Worm (Caenorhabditis elegans) whole organism, young adult: ENCODE measurements around the gene ZK177.11.

ENCODE experiments used
- B0261.1 ChIP-seq: sonication (generic microtip); optimal IDR thresholded peaks from 2 replicates; lab custom pipeline; 2016; ENCODE audit warnings: mild to moderate bottlenecking, missing genetic modification characterization, moderate library complexity, missing compliant biosample characterization
- B0336.3 ChIP-seq: fragments of 200-800 bp; sonication (Bioruptor generic); IDR thresholded peaks from 2 replicates; pipeline ENCODE4 v1.3.6; 2022; ENCODE audit warnings: missing genetic modification characterization, missing compliant biosample characterization
- C06A6.2 ChIP-seq: fragments of 200-800 bp; sonication (Bioruptor generic); conservative IDR thresholded peaks from 2 replicates; pipeline ENCODE4 v1.3.6; 2022; ENCODE audit warnings: missing genetic modification characterization, missing compliant biosample characterization
- F22D6.2 ChIP-seq: sonication (generic microtip); optimal IDR thresholded peaks from 2 replicates; lab custom pipeline; 2016; ENCODE audit warnings: mild to moderate bottlenecking, missing genetic modification characterization, missing compliant biosample characterization
- F55B11.4 ChIP-seq: sonication (generic microtip); optimal IDR thresholded peaks from 2 replicates; lab custom pipeline; 2016; ENCODE audit warnings: missing compliant biosample characterization, missing genetic modification characterization, borderline replicate concordance; ENCODE audit not compliant: insufficient read depth
- F57C9.4 ChIP-seq: sonication (generic microtip); optimal IDR thresholded peaks from 2 replicates; lab custom pipeline; 2017; ENCODE audit warnings: mild to moderate bottlenecking, missing genetic modification characterization, missing compliant biosample characterization
- Y53G8AR.9 ChIP-seq: fragments of 200-800 bp; sonication (Bioruptor generic); conservative IDR thresholded peaks from 2 replicates; pipeline ENCODE4 v1.3.6; 2022; ENCODE audit warnings: missing genetic modification reagents, missing genetic modification characterization, missing compliant biosample characterization
- ZK185.1 ChIP-seq: sonication (generic microtip); optimal IDR thresholded peaks from 2 replicates; lab custom pipeline; 2016; ENCODE audit warnings: mild to moderate bottlenecking, missing genetic modification characterization, missing compliant biosample characterization; ENCODE audit not compliant: poor library complexity, severe bottlenecking
- ama-1 ChIP-seq, 3 experiments: fragments of 150-350 bp in 1 of 3; sonication (generic microtip) in 2 of 3; optimal IDR thresholded peaks; 2 replicates each; lab custom pipeline; 2014 to 2018; ENCODE audit warnings: missing biosample characterization in 2 of 3, missing genetic modification characterization in 2 of 3, missing genetic modification reagents in 2 of 3
- attf-5 ChIP-seq: fragments of 200-800 bp; sonication (Bioruptor generic); optimal IDR thresholded peaks from 2 replicates; lab custom pipeline; 2018; ENCODE audit warnings: mild to moderate bottlenecking, missing genetic modification characterization, missing compliant biosample characterization
- attf-6 ChIP-seq: fragments of 200-800 bp; sonication (Bioruptor generic); IDR thresholded peaks from 2 replicates; pipeline ENCODE4 v1.3.6; 2022; ENCODE audit warnings: missing genetic modification reagents, missing genetic modification characterization, missing compliant biosample characterization
- cebp-2 ChIP-seq: fragments of 200-800 bp; sonication (Bioruptor generic); IDR thresholded peaks from 2 replicates; pipeline ENCODE4 v1.3.6; 2022; ENCODE audit warnings: missing genetic modification characterization, missing compliant biosample characterization
- ceh-27 ChIP-seq: fragments of 200-800 bp; sonication (Bioruptor generic); optimal IDR thresholded peaks from 2 replicates; lab custom pipeline; 2018; ENCODE audit warnings: mild to moderate bottlenecking, missing genetic modification characterization, moderate library complexity, missing compliant biosample characterization
- ceh-40 ChIP-seq: fragments of 200-800 bp; sonication (Bioruptor generic); IDR thresholded peaks from 2 replicates; pipeline ENCODE4 v1.3.6; 2022; ENCODE audit warnings: missing genetic modification characterization, missing compliant biosample characterization
- dox-1 ChIP-seq: fragments of 200-800 bp; sonication (Bioruptor generic); IDR thresholded peaks from 2 replicates; pipeline ENCODE4 v1.3.6; 2022; ENCODE audit warnings: missing genetic modification reagents, missing genetic modification characterization, missing compliant biosample characterization
- egl-44 ChIP-seq: fragments of 200-800 bp; sonication (Bioruptor generic); IDR thresholded peaks from 2 replicates; pipeline ENCODE4 v1.3.6; 2022; ENCODE audit warnings: missing genetic modification reagents, missing genetic modification characterization, missing compliant biosample characterization
- ets-4 ChIP-seq: fragments of 200-800 bp; sonication (Bioruptor generic); optimal IDR thresholded peaks from 2 replicates; lab custom pipeline; 2018; ENCODE audit warnings: mild to moderate bottlenecking, missing genetic modification characterization, missing compliant biosample characterization
- fkh-3 ChIP-seq: sonication (generic microtip); optimal IDR thresholded peaks from 2 replicates; lab custom pipeline; 2016; ENCODE audit warnings: mild to moderate bottlenecking, missing genetic modification characterization, missing compliant biosample characterization
- hlh-12 ChIP-seq: sonication (generic microtip); optimal IDR thresholded peaks from 2 replicates; lab custom pipeline; 2016; ENCODE audit warnings: missing genetic modification characterization, missing compliant biosample characterization
- hlh-26 ChIP-seq: fragments of 200-800 bp; sonication (Bioruptor generic); conservative IDR thresholded peaks from 2 replicates; pipeline ENCODE4 v1.3.6; 2022; ENCODE audit warnings: missing genetic modification reagents, missing genetic modification characterization, missing compliant biosample characterization
- hmg-1.2 ChIP-seq: fragments of 200-800 bp; sonication (Bioruptor generic); IDR thresholded peaks from 2 replicates; pipeline ENCODE4 v1.3.6; 2022; ENCODE audit warnings: missing genetic modification reagents, missing genetic modification characterization, missing compliant biosample characterization
- hrde-1 ChIP-seq: sonication (generic microtip); optimal IDR thresholded peaks from 2 replicates; lab custom pipeline; 2016; ENCODE audit warnings: missing genetic modification characterization, mild to moderate bottlenecking, missing compliant biosample characterization, moderate library complexity, missing genotype, missing genetic modification reagents, borderline replicate concordance
- hsf-1 ChIP-seq: fragments of 200-800 bp; sonication (Bioruptor generic); IDR thresholded peaks from 2 replicates; pipeline ENCODE4 v1.3.6; 2022; ENCODE audit warnings: missing genetic modification reagents, missing genetic modification characterization, missing compliant biosample characterization
- lin-26 ChIP-seq: fragments of 200-800 bp; sonication (Bioruptor generic); IDR thresholded peaks from 2 replicates; pipeline ENCODE4 v1.3.6; 2022; ENCODE audit warnings: missing genetic modification reagents, missing genetic modification characterization, missing compliant biosample characterization
- lin-54 ChIP-seq: fragments of 200-800 bp; sonication (Bioruptor generic); optimal IDR thresholded peaks from 2 replicates; lab custom pipeline; 2018; ENCODE audit warnings: mild to moderate bottlenecking, missing genetic modification characterization, missing compliant biosample characterization
- madf-3 ChIP-seq: fragments of 200-800 bp; sonication (Bioruptor generic); IDR thresholded peaks from 2 replicates; pipeline ENCODE4 v1.3.6; 2022; ENCODE audit warnings: missing genetic modification reagents, missing genetic modification characterization, missing compliant biosample characterization
- madf-6 ChIP-seq: fragments of 200-800 bp; sonication (Bioruptor generic); IDR thresholded peaks from 2 replicates; pipeline ENCODE4 v1.3.6; 2022; ENCODE audit warnings: missing genetic modification reagents, missing genetic modification characterization, missing compliant biosample characterization
- mcd-1 ChIP-seq: fragments of 200-800 bp; sonication (Bioruptor generic); IDR thresholded peaks from 2 replicates; pipeline ENCODE4 v1.3.6; 2022; ENCODE audit warnings: missing genetic modification reagents, missing genetic modification characterization, missing compliant biosample characterization
- mxl-1 ChIP-seq: sonication (generic microtip); optimal IDR thresholded peaks from 2 replicates; lab custom pipeline; 2016; ENCODE audit warnings: missing genetic modification characterization, missing compliant biosample characterization
- nfya-1 ChIP-seq: sonication (generic microtip); optimal IDR thresholded peaks from 2 replicates; lab custom pipeline; 2017; ENCODE audit warnings: antibody characterized with exemption, missing compliant biosample characterization, missing genetic modification characterization, borderline replicate concordance; ENCODE audit not compliant: insufficient read depth
- nfya-2 ChIP-seq: fragments of 200-800 bp; sonication (Bioruptor generic); IDR thresholded peaks from 2 replicates; pipeline ENCODE4 v1.3.6; 2022; ENCODE audit warnings: missing genetic modification reagents, missing genetic modification characterization, missing compliant biosample characterization
- nfyb-1 ChIP-seq: fragments of 200-800 bp; sonication (Bioruptor generic); IDR thresholded peaks from 2 replicates; pipeline ENCODE4 v1.3.6; 2022; ENCODE audit warnings: missing genetic modification reagents, missing genetic modification characterization, missing compliant biosample characterization
- nhr-80 ChIP-seq: sonication (generic microtip); optimal IDR thresholded peaks from 2 replicates; lab custom pipeline; 2016; ENCODE audit warnings: missing genetic modification characterization, missing compliant biosample characterization
- nhr-90 ChIP-seq: sonication (generic microtip); optimal IDR thresholded peaks from 2 replicates; lab custom pipeline; 2016; ENCODE audit warnings: missing genotype, mild to moderate bottlenecking, missing genetic modification characterization, missing compliant biosample characterization
- pbrm-1 ChIP-seq: fragments of 200-800 bp; sonication (Bioruptor generic); IDR thresholded peaks from 2 replicates; pipeline ENCODE4 v1.3.6; 2022; ENCODE audit warnings: missing genetic modification reagents, missing genetic modification characterization, missing compliant biosample characterization
- pha-4 ChIP-seq: fragments of 150-350 bp; sonication (generic microtip); optimal IDR thresholded peaks from 2 replicates; lab custom pipeline; 2014; ENCODE audit warnings: missing biosample characterization, missing genetic modification reagents, missing genetic modification characterization
- rcor-1 ChIP-seq: fragments of 200-800 bp; sonication (Bioruptor generic); IDR thresholded peaks from 2 replicates; pipeline ENCODE4 v1.3.6; 2022; ENCODE audit warnings: missing genetic modification reagents, missing genetic modification characterization, missing compliant biosample characterization
- snpc-4 ChIP-seq, 5 experiments: fragments of 150-350 bp in 1 of 5; sonication (generic microtip) in 4 of 5; optimal IDR thresholded peaks; 2 replicates each; lab custom pipeline; 2014 to 2018; ENCODE audit warnings: missing genetic modification characterization in 5 of 5, missing biosample characterization in 3 of 5, antibody characterized with exemption in 2 of 5, mild to moderate bottlenecking in 2 of 5, missing compliant biosample characterization in 2 of 5, missing genotype in 2 of 5, moderate library complexity in 2 of 5, missing genetic modification reagents in 1 of 5
- tbp1 ChIP-seq: fragments of 200-800 bp; sonication (Bioruptor generic); optimal IDR thresholded peaks from 2 replicates; lab custom pipeline; 2018; ENCODE audit warnings: mild to moderate bottlenecking, missing genetic modification characterization, missing compliant biosample characterization
- tbx-9 ChIP-seq: sonication (generic microtip); optimal IDR thresholded peaks from 2 replicates; lab custom pipeline; 2016; ENCODE audit warnings: borderline replicate concordance, missing genetic modification characterization, inconsistent platforms, missing compliant biosample characterization
- tlf-1 ChIP-seq: fragments of 200-800 bp; sonication (Bioruptor generic); optimal IDR thresholded peaks from 2 replicates; lab custom pipeline; 2018; ENCODE audit warnings: mild to moderate bottlenecking, missing genetic modification characterization, missing compliant biosample characterization
- ztf-22 ChIP-seq: fragments of 200-800 bp; sonication (Bioruptor generic); optimal IDR thresholded peaks from 2 replicates; lab custom pipeline; 2018; ENCODE audit warnings: mild to moderate bottlenecking, missing genetic modification characterization, moderate library complexity, missing compliant biosample characterization
- ztf-28 ChIP-seq: fragments of 200-800 bp; sonication (Bioruptor generic); IDR thresholded peaks from 2 replicates; pipeline ENCODE4 v1.3.6; 2022; ENCODE audit warnings: missing genetic modification reagents, missing genetic modification characterization, missing compliant biosample characterization

The ZK177.11 gene

DNA sequence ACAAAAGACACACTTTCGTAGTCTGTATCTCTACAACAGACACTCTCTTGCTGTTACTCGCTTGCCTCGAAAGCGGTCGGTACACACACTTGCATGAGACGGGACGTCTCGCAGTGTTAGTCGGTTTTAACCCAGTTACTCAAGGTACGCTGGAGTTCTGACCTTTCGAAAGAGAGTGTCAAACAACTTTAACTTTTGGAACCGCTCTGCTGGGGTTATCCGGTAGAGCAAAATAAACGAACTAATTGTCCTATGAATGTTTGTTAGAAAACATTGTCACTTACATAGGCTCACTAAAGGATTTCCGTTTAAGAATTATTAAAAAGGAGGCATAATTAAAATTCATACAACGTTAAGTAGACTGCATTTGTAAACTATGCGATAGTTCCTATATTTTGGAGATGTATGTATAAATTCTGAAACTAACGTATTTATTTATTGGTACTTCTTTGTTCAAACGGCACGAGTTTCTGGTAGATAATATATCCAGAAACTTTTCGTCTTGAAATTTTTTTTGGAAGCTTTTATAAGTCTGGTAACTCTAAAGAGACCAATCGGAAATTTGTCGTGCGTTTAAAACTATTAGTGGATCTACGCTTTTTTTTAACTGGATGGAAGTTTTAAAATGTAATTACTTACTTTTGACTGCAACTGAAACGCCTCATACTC is 20.9 kb downstream of the ZK177.11 start (continued):
- no peak for TF ChIP-seq F55B11.4 (tag; lab: Kevin White, UChicago)
- TF ChIP-seq hrde-1 = peak; percentile 80
- peak; percentile 51 for TF ChIP-seq B0261.1 (tag; lab: Kevin White, UChicago)
- peak; percentile 84 for TF ChIP-seq F22D6.2 (tag; lab: Kevin White, UChicago)
- 0 out of 2 replicates have a peak, but pooled peaks have one; percentile 79 for TF ChIP-seq ceh-40 (GFP tag; lab: Robert Waterston, UW)
- TF ChIP-seq dox-1 (GFP tag; lab: Robert Waterston, UW) = peak; percentile 97
- TF ChIP-seq nhr-90 (tag; lab: Kevin White, UChicago) = peak; percentile 69

DNA sequence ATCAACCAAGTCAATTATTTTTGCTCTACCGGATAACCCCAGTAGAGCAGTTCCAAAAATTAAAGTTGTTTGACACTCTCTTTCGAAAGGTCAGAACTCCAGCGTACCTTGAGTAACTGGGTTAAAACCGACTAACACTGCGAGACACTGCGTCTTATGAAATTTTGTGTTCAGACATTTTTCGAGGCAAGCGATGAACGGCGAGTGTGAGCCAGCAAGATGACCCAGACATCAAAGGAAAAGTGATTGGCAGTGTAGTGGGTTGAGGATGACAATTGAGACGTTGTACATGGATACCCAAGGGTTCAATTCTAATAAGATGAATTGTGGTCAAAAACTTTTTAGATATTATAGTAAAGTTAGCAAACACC is 21.4 kb downstream of the ZK177.11 start:
- TF ChIP-seq ceh-27 = peak; percentile 50
- peak; percentile 53 for TF ChIP-seq hmg-1.2 (GFP tag; lab: Robert Waterston, UW)
- TF ChIP-seq ztf-22 = peak; percentile 50
- peak; percentile 74 for TF ChIP-seq tbp1 (GFP tag; lab: Kevin White, UChicago)
- TF ChIP-seq ZK185.1 = peak; percentile 18
- peak; percentile 93 for TF ChIP-seq pbrm-1 (GFP tag; lab: Robert Waterston, UW)
- no peak for TF ChIP-seq ztf-28 (GFP tag; lab: Robert Waterston, UW)
- TF ChIP-seq nfyb-1 = no peak; the same call in 1 of the 2 replicates
- TF ChIP-seq nfya-2 (GFP tag; lab: Robert Waterston, UW) = no peak
- peak; percentile 11 for TF ChIP-seq nhr-80 (tag; lab: Kevin White, UChicago)
- TF ChIP-seq lin-54 (GFP tag; lab: Kevin White, UChicago) = peak; percentile 25
- peak; percentile 92 for TF ChIP-seq pha-4
- TF ChIP-seq F55B11.4 (tag; lab: Kevin White, UChicago) = no peak
- TF ChIP-seq C06A6.2 (GFP tag; lab: Robert Waterston, UW) = peak; percentile 78
- no peak for TF ChIP-seq cebp-2 (GFP tag; lab: Robert Waterston, UW)
- TF ChIP-seq mcd-1 (GFP tag; lab: Robert Waterston, UW) = peak; percentile 61
- no peak for TF ChIP-seq fkh-3 (tag; lab: Kevin White, UChicago)
- TF ChIP-seq lin-26 = no peak
- TF ChIP-seq attf-6 (GFP tag; lab: Robert Waterston, UW) = peak; percentile 98
- TF ChIP-seq tbx-9 = no peak
- peak; percentile 62; the same call in 1 of the 2 replicates for TF ChIP-seq egl-44 (GFP tag; lab: Robert Waterston, UW)
- peak; percentile 11; the same call in 1 of the 2 replicates for TF ChIP-seq hsf-1 (GFP tag; lab: Robert Waterston, UW)
- peak; percentile 14; the same call in 1 of the 2 replicates for TF ChIP-seq dox-1 (GFP tag; lab: Robert Waterston, UW)
- TF ChIP-seq hlh-26 (GFP tag; lab: Robert Waterston, UW) = no peak
- TF ChIP-seq hlh-12 (tag; lab: Kevin White, UChicago) = no peak
- no peak for TF ChIP-seq hrde-1
- peak; percentile 54; the same call in 1 of the 2 replicates for TF ChIP-seq B0336.3 (GFP tag; lab: Robert Waterston, UW)
- peak; percentile 37 for TF ChIP-seq Y53G8AR.9 (GFP tag; lab: Robert Waterston, UW)
- TF ChIP-seq tlf-1 = no peak
- TF ChIP-seq mxl-1 (tag; lab: Kevin White, UChicago) = no peak
- TF ChIP-seq madf-6 = peak; percentile 30; the same call in 1 of the 2 replicates
- peak; percentile 32 for TF ChIP-seq F22D6.2 (tag; lab: Kevin White, UChicago)
- TF ChIP-seq ama-1 (optimal IDR thresholded peaks at IDR 0.05; lab: Kevin White, UChicago) = peak; percentile 98
- TF ChIP-seq ama-1 (GFP tag; optimal IDR thresholded peaks at IDR 0.05; lab: Kevin White, UChicago) = no peak
- peak; percentile 93 for TF ChIP-seq snpc-4 (GFP tag; optimal IDR thresholded peaks at IDR 0.05; lab: Kevin White, UChicago)
- TF ChIP-seq snpc-4 (tag; optimal IDR thresholded peaks at IDR 0.05; lab: Kevin White, UChicago) = peak; percentile 98 to 99 (median 98)
- TF ChIP-seq rcor-1 (GFP tag; lab: Robert Waterston, UW) = peak; percentile 31; the same call in 1 of the 2 replicates
- TF ChIP-seq nfya-1 = no peak
- peak; percentile 34 for TF ChIP-seq attf-5 (GFP tag; lab: Kevin White, UChicago)
- peak; percentile 33 for TF ChIP-seq ets-4 (GFP tag; lab: Kevin White, UChicago)
- no peak for TF ChIP-seq madf-3 (GFP tag; lab: Robert Waterston, UW)
- TF ChIP-seq F57C9.4 = no peak
